Worm (Caenorhabditis elegans) whole organism, early embryonic: ENCODE measurements around the gene snr-3.

Source experiments
- B0310.2 ChIP-seq: sonication (generic microtip); optimal IDR thresholded peaks from 2 replicates; lab custom pipeline; 2016; ENCODE audit warnings: mild to moderate bottlenecking, missing genetic modification characterization, missing compliant biosample characterization
- F13C5.2 ChIP-seq: sonication (generic microtip); optimal IDR thresholded peaks from 2 replicates; lab custom pipeline; 2017; ENCODE audit warnings: mild to moderate bottlenecking, missing genetic modification characterization, inconsistent platforms, missing compliant biosample characterization
- aly-1 ChIP-seq: sonication (generic microtip); optimal IDR thresholded peaks from 2 replicates; lab custom pipeline; 2016; ENCODE audit warnings: missing genetic modification characterization, missing compliant biosample characterization
- ama-1 ChIP-seq: fragments of 150-350 bp; optimal IDR thresholded peaks from 2 replicates; lab custom pipeline; 2014
- ceh-13 ChIP-seq: fragments of 200-800 bp; sonication (Bioruptor generic); optimal IDR thresholded peaks from 2 replicates; lab custom pipeline; 2018; ENCODE audit warnings: mild to moderate bottlenecking, missing genetic modification characterization, missing compliant biosample characterization
- ceh-36 ChIP-seq: sonication (generic microtip); optimal IDR thresholded peaks from 2 replicates; lab custom pipeline; 2016; ENCODE audit warnings: missing genetic modification characterization, inconsistent platforms, missing compliant biosample characterization
- ets-7 ChIP-seq: sonication (generic microtip); optimal IDR thresholded peaks from 2 replicates; lab custom pipeline; 2016; ENCODE audit warnings: missing genotype, missing genetic modification characterization, missing compliant biosample characterization
- flt-1 ChIP-seq: fragments of 200-800 bp; sonication (Bioruptor generic); IDR thresholded peaks from 2 replicates; pipeline ENCODE4 v1.3.6; 2022; ENCODE audit warnings: missing genetic modification characterization, missing compliant biosample characterization
- hmbx-1 ChIP-seq: sonication (generic microtip); optimal IDR thresholded peaks from 2 replicates; lab custom pipeline; 2016; ENCODE audit warnings: mild to moderate bottlenecking, missing genetic modification characterization, missing compliant biosample characterization
- hmg-4 ChIP-seq: fragments of 200-800 bp; sonication (Bioruptor generic); optimal IDR thresholded peaks from 2 replicates; lab custom pipeline; 2018; ENCODE audit warnings: mild to moderate bottlenecking, missing genetic modification characterization, missing compliant biosample characterization
- hnd-1 ChIP-seq: sonication (generic microtip); optimal IDR thresholded peaks from 2 replicates; lab custom pipeline; 2016; ENCODE audit warnings: missing genetic modification characterization, missing compliant biosample characterization
- pes-1 ChIP-seq: fragments of 200-800 bp; sonication (Bioruptor generic); IDR thresholded peaks from 2 replicates; pipeline ENCODE4 v1.3.6; 2022; ENCODE audit warnings: missing genetic modification reagents, missing genetic modification characterization, missing compliant biosample characterization
- scrt-1 ChIP-seq: fragments of 200-800 bp; sonication (Bioruptor generic); IDR thresholded peaks from 2 replicates; pipeline ENCODE4 v1.3.6; 2022; ENCODE audit warnings: missing genetic modification characterization, missing compliant biosample characterization
- sea-1 ChIP-seq: fragments of 200-800 bp; sonication (Bioruptor generic); conservative IDR thresholded peaks from 2 replicates; pipeline ENCODE4 v1.3.6; 2022; ENCODE audit warnings: missing genetic modification characterization, missing compliant biosample characterization
- tbx-11 ChIP-seq: fragments of 200-800 bp; sonication (Bioruptor generic); IDR thresholded peaks from 2 replicates; pipeline ENCODE4 v1.3.6; 2022; ENCODE audit warnings: missing genetic modification characterization, missing compliant biosample characterization
- tbx-37 ChIP-seq: fragments of 200-800 bp; sonication (Bioruptor generic); conservative IDR thresholded peaks from 2 replicates; pipeline ENCODE4 v1.3.6; 2022; ENCODE audit warnings: missing genetic modification reagents, missing genetic modification characterization, missing compliant biosample characterization
- tra-4 ChIP-seq: sonication (generic microtip); optimal IDR thresholded peaks from 2 replicates; lab custom pipeline; 2017; ENCODE audit warnings: missing genetic modification characterization, missing compliant biosample characterization

Gene snr-3

ce11 chrII:6522622-6523254 is 33.2 kb upstream of the snr-3 start:
- peak; percentile 80 for TF ChIP-seq hmg-4 (GFP tag; lab: Kevin White, UChicago)
- 0 out of 2 replicates have a peak, but pooled peaks have one; percentile 23 for TF ChIP-seq flt-1
- TF ChIP-seq aly-1, result peak; percentile 53
- TF ChIP-seq ceh-36 (tag; lab: Kevin White, UChicago), result no peak
- no peak for TF ChIP-seq ceh-13 (GFP tag; lab: Kevin White, UChicago)
- 0 out of 2 replicates have a peak, but pooled peaks have one; percentile 36 for TF ChIP-seq sea-1

ce11 chrII:6521316-6521715 is 31.8 kb upstream of the snr-3 start, which contains the start of gene toe-2:
Gene toe-2, minus strand, starts transcription at chrII:6521385.
- TF ChIP-seq ceh-36 (tag; lab: Kevin White, UChicago), result no peak
- no peak for TF ChIP-seq scrt-1 (GFP tag; lab: Robert Waterston, UW)
- TF ChIP-seq hmg-4 (GFP tag; lab: Kevin White, UChicago), result no peak
- TF ChIP-seq hmbx-1 (tag; lab: Kevin White, UChicago), result no peak
- TF ChIP-seq flt-1, result no peak
- TF ChIP-seq B0310.2 (tag; lab: Kevin White, UChicago), result no peak
- no peak for TF ChIP-seq tbx-11 (GFP tag; lab: Robert Waterston, UW)
- no peak for TF ChIP-seq ceh-13 (GFP tag; lab: Kevin White, UChicago)
- no peak for TF ChIP-seq tra-4 (tag; lab: Kevin White, UChicago)
- no peak for TF ChIP-seq ama-1
- no peak for TF ChIP-seq pes-1 (GFP tag; lab: Robert Waterston, UW)
- TF ChIP-seq F13C5.2 (tag; lab: Kevin White, UChicago), result no peak
- TF ChIP-seq ets-7 (tag; lab: Kevin White, UChicago), result no peak
- no peak for TF ChIP-seq tbx-37 (GFP tag; lab: Robert Waterston, UW)
- TF ChIP-seq aly-1, result no peak
- TF ChIP-seq sea-1, result no peak
- no peak for TF ChIP-seq hnd-1 (tag; lab: Kevin White, UChicago)

ce11 chrII:6520103-6520502 is 30.5 kb upstream of the snr-3 start:
- no peak for TF ChIP-seq hnd-1 (tag; lab: Kevin White, UChicago)
- no peak for TF ChIP-seq flt-1
- TF ChIP-seq ceh-36 (tag; lab: Kevin White, UChicago), result no peak
- no peak for TF ChIP-seq aly-1
- TF ChIP-seq F13C5.2 (tag; lab: Kevin White, UChicago), result no peak
- no peak for TF ChIP-seq ceh-13 (GFP tag; lab: Kevin White, UChicago)
- TF ChIP-seq hmbx-1 (tag; lab: Kevin White, UChicago), result no peak
- no peak for TF ChIP-seq tra-4 (tag; lab: Kevin White, UChicago)
- no peak for TF ChIP-seq B0310.2 (tag; lab: Kevin White, UChicago)
- no peak for TF ChIP-seq pes-1 (GFP tag; lab: Robert Waterston, UW)
- no peak for TF ChIP-seq tbx-37 (GFP tag; lab: Robert Waterston, UW)
- no peak for TF ChIP-seq ama-1
- no peak for TF ChIP-seq hmg-4 (GFP tag; lab: Kevin White, UChicago)
- TF ChIP-seq sea-1, result no peak
- TF ChIP-seq tbx-11 (GFP tag; lab: Robert Waterston, UW), result no peak
- no peak for TF ChIP-seq scrt-1 (GFP tag; lab: Robert Waterston, UW)
- no peak for TF ChIP-seq ets-7 (tag; lab: Kevin White, UChicago)

- TF ChIP-seq scrt-1 (GFP tag; lab: Robert Waterston, UW), result no peak
- no peak for TF ChIP-seq ceh-13 (GFP tag; lab: Kevin White, UChicago)
- no peak for TF ChIP-seq ama-1
- no peak for TF ChIP-seq tra-4 (tag; lab: Kevin White, UChicago)
- no peak for TF ChIP-seq tbx-37 (GFP tag; lab: Robert Waterston, UW)
- no peak for TF ChIP-seq hmbx-1 (tag; lab: Kevin White, UChicago)
- no peak for TF ChIP-seq ceh-36 (tag; lab: Kevin White, UChicago)
- TF ChIP-seq aly-1, result no peak
- TF ChIP-seq hnd-1 (tag; lab: Kevin White, UChicago), result no peak
- TF ChIP-seq tbx-11 (GFP tag; lab: Robert Waterston, UW), result no peak
- no peak for TF ChIP-seq B0310.2 (tag; lab: Kevin White, UChicago)
- TF ChIP-seq F13C5.2 (tag; lab: Kevin White, UChicago), result no peak
- no peak for TF ChIP-seq sea-1
- TF ChIP-seq flt-1, result no peak
- TF ChIP-seq pes-1 (GFP tag; lab: Robert Waterston, UW), result no peak
These were observed 30.1 kb upstream of the snr-3 start for ce11 chrII:6519703-6520102.

ce11 chrII:6516276-6516675 is 26.7 kb upstream of the snr-3 start, which contains the start of gene C56E6.7:
Gene C56E6.7, plus strand, starts transcription at chrII:6516576.
- TF ChIP-seq scrt-1 (GFP tag; lab: Robert Waterston, UW) (no peak), ets-7 (tag; lab: Kevin White, UChicago) (no peak), tbx-37 (GFP tag; lab: Robert Waterston, UW) (no peak)

ce11 chrII:6513911-6514310 is 24.4 kb upstream of the snr-3 start, which contains the start of gene R05G9R.1:
Gene R05G9R.1, minus strand, starts transcription at chrII:6514011.
- no peak for TF ChIP-seq ceh-13 (GFP tag; lab: Kevin White, UChicago)

ce11 chrII:6513357-6513756 is 23.8 kb upstream of the snr-3 start:
- TF ChIP-seq tbx-11 (GFP tag; lab: Robert Waterston, UW) (no peak), flt-1 (no peak), ama-1 (no peak), sea-1 (no peak), scrt-1 (GFP tag; lab: Robert Waterston, UW) (no peak), pes-1 (GFP tag; lab: Robert Waterston, UW) (no peak), F13C5.2 (tag; lab: Kevin White, UChicago) (no peak), ceh-36 (tag; lab: Kevin White, UChicago) (no peak), tbx-37 (GFP tag; lab: Robert Waterston, UW) (no peak), aly-1 (no peak), hmbx-1 (tag; lab: Kevin White, UChicago) (no peak), ceh-13 (GFP tag; lab: Kevin White, UChicago) (no peak), hnd-1 (tag; lab: Kevin White, UChicago) (no peak)
